Worm (Caenorhabditis elegans) whole organism, L4/young adult: Measurements from ENCODE around the gene cct-6.

Source experiments
- W03F9.2 ChIP-seq: fragments of 150-350 bp; optimal IDR thresholded peaks from 2 replicates; lab custom pipeline; 2014; ENCODE audit warnings: missing biosample characterization, missing genetic modification characterization
- him-1 ChIP-seq: sonication (generic microtip); optimal IDR thresholded peaks from 2 replicates; lab custom pipeline; 2016; ENCODE audit warnings: missing genotype, missing genetic modification reagents, missing genetic modification characterization, missing compliant biosample characterization

DNA sequence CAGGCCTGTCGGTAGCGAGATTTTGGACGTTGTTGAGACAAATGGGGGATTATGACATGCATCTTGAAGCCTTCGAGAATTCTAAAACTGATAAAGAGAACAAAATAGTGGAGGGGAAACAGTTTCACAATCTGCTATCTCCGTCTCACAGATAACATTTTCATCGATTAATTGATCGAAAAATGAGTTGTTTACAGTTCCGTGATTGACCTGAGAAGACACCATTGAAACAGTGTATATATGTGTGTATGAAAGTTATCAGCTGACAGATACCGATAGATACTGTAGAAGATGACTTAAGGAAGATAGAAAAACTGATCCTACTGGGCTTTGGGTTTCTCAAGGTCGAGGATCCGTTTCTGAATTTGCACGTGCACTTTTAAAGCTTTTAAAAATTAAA, 16.3 kb downstream of the cct-6 start:
- TF ChIP-seq W03F9.2 (tag; lab: Kevin White, UChicago) (no peak), him-1 (tag; lab: Kevin White, UChicago) (no peak)
